Fruit fly (Drosophila melanogaster): ENCODE results near the gene inaF-A.

inaF-A gene

DNA sequence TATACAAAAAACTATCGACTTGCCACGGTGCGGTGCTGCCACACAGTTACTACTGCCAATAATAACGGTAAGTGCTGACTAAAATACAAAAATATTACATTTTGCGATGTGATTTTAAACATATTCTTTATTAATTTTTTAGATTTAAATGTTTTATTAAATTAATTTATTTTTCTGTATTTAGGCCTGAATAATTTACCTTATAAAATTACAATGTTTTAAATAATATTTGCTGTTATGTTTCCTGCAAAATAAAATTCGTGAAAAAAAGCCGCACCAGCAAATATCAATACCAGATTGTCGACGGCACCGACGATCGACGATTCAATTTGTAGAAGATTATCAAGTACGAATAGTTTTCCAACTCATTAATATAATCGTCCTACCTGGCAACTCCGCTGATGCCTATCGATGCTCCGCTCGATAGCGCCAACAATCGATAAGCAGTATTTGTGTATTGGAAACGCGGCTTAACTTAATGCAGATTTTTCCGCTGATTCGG lies 55.1 kb downstream of the inaF-A start, which contains the start of the genes Vlet and bif (continued):
- peak; percentile 49 for TF ChIP-seq CG6689 (GFP tag; IDR thresholded peaks at IDR 0.05)
- no peak for TF ChIP-seq Neu2 (GFP tag; optimal IDR thresholded peaks at IDR 0.05; ENCODE audit: borderline replicate concordance)
- peak; percentile 89 for TF ChIP-seq sens (GFP tag)
- TF ChIP-seq CG14710 (tag; optimal IDR thresholded peaks at IDR 0.05): peak; percentile 84
- TF ChIP-seq caup (GFP tag; optimal IDR thresholded peaks at IDR 0.05; ENCODE audit: severe bottlenecking): peak; percentile 64
- peak; percentile 24; the same call in 1 of the 3 replicates for TF ChIP-seq CG11695 (GFP tag; IDR thresholded peaks at IDR 0.05)
- TF ChIP-seq wdn (GFP tag; IDR thresholded peaks at IDR 0.05): no peak
- TF ChIP-seq HHEX (GFP tag; optimal IDR thresholded peaks at IDR 0.05): peak; percentile 52
- TF ChIP-seq Hr51 (GFP tag; optimal IDR thresholded peaks at IDR 0.05): peak in 1 of 2 experiments; percentile 44
- no peak for TF ChIP-seq stc (GFP tag; IDR thresholded peaks at IDR 0.05)
- peak; percentile 57; the same call in 2 of the 3 replicates for TF ChIP-seq HLH4C (GFP tag; IDR thresholded peaks at IDR 0.05; ENCODE audit: partially characterized antibody)
- TF ChIP-seq cas (GFP tag; IDR thresholded peaks at IDR 0.05): no peak
- TF ChIP-seq toy (GFP tag; IDR thresholded peaks at IDR 0.05): no peak
- no peak for TF ChIP-seq gcm2 (GFP tag; optimal IDR thresholded peaks at IDR 0.05)
- TF ChIP-seq CG3726 (GFP tag; IDR thresholded peaks at IDR 0.05): no peak
- TF ChIP-seq stwl (tag; optimal IDR thresholded peaks at IDR 0.05): peak; percentile 48
- no peak for TF ChIP-seq CG7271 (tag; optimal IDR thresholded peaks at IDR 0.05)
- peak; percentile 41; the same call in 1 of the 2 replicates for TF ChIP-seq CG10366 (GFP tag; IDR thresholded peaks at IDR 0.05)
- TF ChIP-seq CG8924 (tag; optimal IDR thresholded peaks at IDR 0.05): peak; percentile 78
- TF ChIP-seq HLH3B (GFP tag; IDR thresholded peaks at IDR 0.05): peak; percentile 41; the same call in 1 of the 2 replicates
- TF ChIP-seq Ets65A (GFP tag): peak; percentile 95
- peak; percentile 77 for TF ChIP-seq CG12391 (tag; optimal IDR thresholded peaks at IDR 0.05)
- TF ChIP-seq CG5245 (GFP tag; optimal IDR thresholded peaks at IDR 0.05): peak; percentile 26
- TF ChIP-seq lola (GFP tag; optimal IDR thresholded peaks at IDR 0.05): peak in 1 of 3 experiments; percentile 69
- no peak for TF ChIP-seq CG8359 (GFP tag; optimal IDR thresholded peaks at IDR 0.05; ENCODE audit: borderline replicate concordance)
- TF ChIP-seq Hsf (GFP tag; optimal IDR thresholded peaks at IDR 0.05): peak; percentile 33
- no peak for TF ChIP-seq Taf1 (GFP tag; IDR thresholded peaks at IDR 0.05)
- TF ChIP-seq Rfx (GFP tag; IDR thresholded peaks at IDR 0.05): peak; percentile 67
- peak; percentile 68 for TF ChIP-seq Opbp (GFP tag; IDR thresholded peaks at IDR 0.05; ENCODE audit: partially characterized antibody)
- peak; percentile 34 for TF ChIP-seq sqz (GFP tag; optimal IDR thresholded peaks at IDR 0.05)
- no peak for TF ChIP-seq CG17328 (GFP tag; IDR thresholded peaks at IDR 0.05)
- TF ChIP-seq Mes4 (GFP tag; optimal IDR thresholded peaks at IDR 0.05): no peak
- TF ChIP-seq hkb (optimal IDR thresholded peaks at IDR 0.05): no peak
- no peak for TF ChIP-seq hkb (GFP tag; IDR thresholded peaks at IDR 0.05)
- TF ChIP-seq CG2120 (GFP tag; optimal IDR thresholded peaks at IDR 0.05): peak; percentile 67
- TF ChIP-seq sens-2 (GFP tag; IDR thresholded peaks at IDR 0.05): no peak
- no peak for TF ChIP-seq nerfin-2 (GFP tag; IDR thresholded peaks at IDR 0.05; ENCODE audit: partially characterized antibody)
- TF ChIP-seq ase (GFP tag; IDR thresholded peaks at IDR 0.05): 0 out of 3 replicates have a peak, but pooled peaks have one; percentile 30
- TF ChIP-seq CG16863 (GFP tag; optimal IDR thresholded peaks at IDR 0.05): no peak
- TF ChIP-seq tio (GFP tag; optimal IDR thresholded peaks at IDR 0.05): peak; percentile 76
- no peak for TF ChIP-seq tll (GFP tag; optimal IDR thresholded peaks at IDR 0.05)
- peak; percentile 25 for TF ChIP-seq jumu (GFP tag; optimal IDR thresholded peaks at IDR 0.05)
- TF ChIP-seq CG12299 (tag; optimal IDR thresholded peaks at IDR 0.05): peak; percentile 12
- 0 out of 2 replicates have a peak, but pooled peaks have one; percentile 20 for TF ChIP-seq CG7372 (GFP tag; IDR thresholded peaks at IDR 0.05)
- peak; percentile 35; the same call in 1 of the 2 replicates for TF ChIP-seq CG42726 (GFP tag; IDR thresholded peaks at IDR 0.05; ENCODE audit: partially characterized antibody)
- TF ChIP-seq CG14860 (GFP tag; IDR thresholded peaks at IDR 0.05; ENCODE audit: partially characterized antibody): peak; percentile 52; the same call in 1 of the 3 replicates
- TF ChIP-seq ems (GFP tag; optimal IDR thresholded peaks at IDR 0.05): peak; percentile 40
- no peak for TF ChIP-seq Lim3 (GFP tag; IDR thresholded peaks at IDR 0.05)
- TF ChIP-seq TFAM (GFP tag; optimal IDR thresholded peaks at IDR 0.05): no peak
- TF ChIP-seq ash1 (GFP tag; optimal IDR thresholded peaks at IDR 0.05): no peak

Data from whole organism, embryonic.